Fruit fly (Drosophila melanogaster) Kc167 (cell line): Measurements from ENCODE around the gene CG10341.

Experiments
- Myc ChIP-seq: fragments of >200 bp; optimal IDR thresholded peaks from 2 replicates; lab custom pipeline; 2017; ENCODE audit warnings: missing external identifiers
- Sin3A ChIP-seq: fragments of >200 bp; optimal IDR thresholded peaks from 2 replicates; lab custom pipeline; 2018; ENCODE audit warnings: missing external identifiers
- h ChIP-seq: fragments of >200 bp; optimal IDR thresholded peaks from 3 replicates; lab custom pipeline; 2018; ENCODE audit warnings: missing external identifiers
- insv ChIP-seq: fragments of >200 bp; optimal IDR thresholded peaks from 3 replicates; lab custom pipeline; 2018; ENCODE audit warnings: missing external identifiers
- psq ChIP-seq: fragments of >200 bp; optimal IDR thresholded peaks from 2 replicates; lab custom pipeline; 2017; ENCODE audit warnings: missing external identifiers
- ttk ChIP-seq: sonication (Bioruptor generic); optimal IDR thresholded peaks from 2 replicates; lab custom pipeline; 2017; ENCODE audit warnings: missing external identifiers

The CG10341 gene

dm6 chr2L:18705617-18706046 is 7.1 kb downstream of the CG10341 start, which contains the start of gene Jwa:
Gene Jwa, minus strand, starts transcription at chr2L:18705703.
- TF ChIP-seq Sin3A (lab: Kevin White, UChicago), result no peak
- no peak for TF ChIP-seq psq
- no peak for TF ChIP-seq Myc (lab: Kevin White, UChicago)
- TF ChIP-seq insv, result no peak
- TF ChIP-seq ttk (lab: Kevin White, UChicago), result no peak
- no peak for TF ChIP-seq h (lab: Kevin White, UChicago)

dm6 chr2L:18707844-18708238 is 9.3 kb downstream of the CG10341 start:
- no peak for TF ChIP-seq Myc (lab: Kevin White, UChicago)
- TF ChIP-seq ttk (lab: Kevin White, UChicago), result no peak
- no peak for TF ChIP-seq h (lab: Kevin White, UChicago)
- no peak for TF ChIP-seq Sin3A (lab: Kevin White, UChicago)
- TF ChIP-seq psq, result no peak

dm6 chr2L:18708239-18708891 is 9.9 kb downstream of the CG10341 start, which contains the start of the genes Faf2 and Grip71:
Gene Faf2, minus strand, starts transcription at chr2L:18708688.
Gene Grip71, plus strand, starts transcription at chr2L:18708846.
- TF ChIP-seq Myc (lab: Kevin White, UChicago), result no peak
- TF ChIP-seq ttk (lab: Kevin White, UChicago), result no peak
- TF ChIP-seq Sin3A (lab: Kevin White, UChicago), result no peak
- no peak for TF ChIP-seq insv
- no peak for TF ChIP-seq h (lab: Kevin White, UChicago)
- TF ChIP-seq psq, result no peak

dm6 chr2L:18713686-18714085 is 15.2 kb downstream of the CG10341 start, which contains the start of gene Irk3:
Gene Irk3, minus strand, starts transcription at chr2L:18713748.
- TF ChIP-seq Myc (lab: Kevin White, UChicago) (no peak), Sin3A (lab: Kevin White, UChicago) (no peak), insv (no peak), psq (no peak), h (lab: Kevin White, UChicago) (no peak), ttk (lab: Kevin White, UChicago) (no peak)

- TF ChIP-seq insv, result no peak
- TF ChIP-seq psq, result no peak
- TF ChIP-seq h (lab: Kevin White, UChicago), result no peak
- TF ChIP-seq Sin3A (lab: Kevin White, UChicago), result no peak
- TF ChIP-seq Myc (lab: Kevin White, UChicago), result no peak
- TF ChIP-seq ttk (lab: Kevin White, UChicago), result no peak
Measured at dm6 chr2L:18714086-18714485, 15.6 kb downstream of the CG10341 start.

- TF ChIP-seq psq (no peak), h (lab: Kevin White, UChicago) (no peak), Sin3A (lab: Kevin White, UChicago) (no peak), insv (no peak), Myc (lab: Kevin White, UChicago) (no peak), ttk (lab: Kevin White, UChicago) (no peak)
Measured at dm6 chr2L:18717365-18718011, 19.0 kb downstream of the CG10341 start.

dm6 chr2L:18719583-18719982 is 21.1 kb downstream of the CG10341 start:
- no peak for TF ChIP-seq psq
- no peak for TF ChIP-seq ttk (lab: Kevin White, UChicago)
- no peak for TF ChIP-seq h (lab: Kevin White, UChicago)
- no peak for TF ChIP-seq Sin3A (lab: Kevin White, UChicago)
- TF ChIP-seq insv, result no peak
- no peak for TF ChIP-seq Myc (lab: Kevin White, UChicago)

- TF ChIP-seq ttk (lab: Kevin White, UChicago), result no peak
- TF ChIP-seq psq, result no peak
- TF ChIP-seq h (lab: Kevin White, UChicago), result no peak
- no peak for TF ChIP-seq insv
- no peak for TF ChIP-seq Sin3A (lab: Kevin White, UChicago)
- TF ChIP-seq Myc (lab: Kevin White, UChicago), result no peak
Measured at dm6 chr2L:18724842-18725241, 26.3 kb downstream of the CG10341 start.

dm6 chr2L:18727986-18728385 is 29.5 kb downstream of the CG10341 start:
- TF ChIP-seq Sin3A (lab: Kevin White, UChicago) (no peak), ttk (lab: Kevin White, UChicago) (no peak), psq (no peak), insv (no peak), Myc (lab: Kevin White, UChicago) (no peak)

dm6 chr2L:18732291-18732690 is 33.8 kb downstream of the CG10341 start, which contains the start of gene CG10348:
Gene CG10348, minus strand, starts transcription at chr2L:18732524.
- TF ChIP-seq ttk (lab: Kevin White, UChicago), result no peak
- TF ChIP-seq psq, result no peak
- no peak for TF ChIP-seq h (lab: Kevin White, UChicago)
- TF ChIP-seq Sin3A (lab: Kevin White, UChicago), result no peak
- no peak for TF ChIP-seq insv
- no peak for TF ChIP-seq Myc (lab: Kevin White, UChicago)

dm6 chr2L:18732760-18733530 is 34.4 kb downstream of the CG10341 start:
- no peak for TF ChIP-seq Myc (lab: Kevin White, UChicago)
- TF ChIP-seq ttk (lab: Kevin White, UChicago), result no peak
- no peak for TF ChIP-seq h (lab: Kevin White, UChicago)
- TF ChIP-seq psq, result no peak
- TF ChIP-seq Sin3A (lab: Kevin White, UChicago), result no peak
- TF ChIP-seq insv, result no peak
